Worm (Caenorhabditis elegans): Measurements from ENCODE around the gene srd-30.
A peak's percentile ranks its signal among the peaks of the same experiment; 100 is the strongest.

Gene srd-30

DNA sequence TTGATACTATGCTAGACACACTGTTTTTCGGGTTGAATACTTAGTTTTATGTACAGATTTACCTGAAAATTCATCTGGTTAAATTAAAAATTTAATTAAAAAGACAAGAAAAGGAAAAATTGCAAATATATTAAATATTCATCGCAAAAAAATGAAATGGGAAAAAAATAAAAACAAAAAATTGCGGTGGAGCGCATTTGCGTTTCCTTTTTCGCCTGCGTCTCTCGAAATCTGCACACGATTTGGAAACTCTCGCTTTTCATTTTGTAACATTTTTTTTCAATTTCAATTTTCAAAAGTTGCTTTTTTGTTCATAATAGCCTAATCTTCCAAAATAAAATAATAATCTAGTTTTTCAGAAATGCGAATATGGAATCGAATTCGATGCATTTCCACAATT, 42.0 kb upstream of the srd-30 start, which contains the start of the genes F19F10.11 and C50E3.5 (continued):
- no peak for TF ChIP-seq ceh-58 (GFP tag; IDR thresholded peaks at IDR 0.05)
- TF ChIP-seq efl-1 (GFP tag; optimal IDR thresholded peaks at IDR 0.05): no peak
- TF ChIP-seq bed-1 (GFP tag; IDR thresholded peaks at IDR 0.05): no peak
- TF ChIP-seq athp-1 (tag; optimal IDR thresholded peaks at IDR 0.05): no peak
- no peak for TF ChIP-seq F57A8.1 (GFP tag; optimal IDR thresholded peaks at IDR 0.05)
- no peak for TF ChIP-seq rcor-1 (GFP tag; IDR thresholded peaks at IDR 0.05)
- no peak for TF ChIP-seq rpc-1 (optimal IDR thresholded peaks at IDR 0.05)
- TF ChIP-seq rpc-1 (tag; optimal IDR thresholded peaks at IDR 0.05): no peak
- peak; percentile 35 for TF ChIP-seq snpc-3.4 (tag; optimal IDR thresholded peaks at IDR 0.05)

DNA sequence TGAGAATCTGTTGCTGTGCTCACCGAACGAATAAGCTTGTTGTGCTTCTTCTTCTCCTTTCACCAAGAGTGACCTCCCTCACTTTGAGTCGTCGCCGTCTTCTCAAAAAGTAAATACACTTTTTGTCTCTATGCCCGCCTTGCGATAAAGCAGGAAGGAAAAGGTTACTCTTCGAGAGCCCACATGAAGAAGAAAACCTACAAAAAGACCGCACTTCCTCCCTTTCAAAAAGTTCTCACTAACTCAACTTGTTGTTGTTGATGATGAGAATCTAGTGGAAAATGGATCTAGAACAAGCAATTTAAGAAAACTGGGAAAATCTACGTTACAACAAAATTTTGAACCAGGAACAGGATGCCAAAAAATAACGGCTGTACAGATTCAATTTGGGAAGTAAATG, 39.1 kb upstream of the srd-30 start, which contains the start of gene C50E3.6:
TSS of gene C50E3.6 (minus strand) at position 101 of the 400 bp plus-strand sequence.
- TF ChIP-seq chd-7 (tag; optimal IDR thresholded peaks at IDR 0.05) (no peak), B0035.1 (tag; optimal IDR thresholded peaks at IDR 0.05) (no peak), ceh-40 (GFP tag; IDR thresholded peaks at IDR 0.05) (no peak), attf-3 (GFP tag; conservative IDR thresholded peaks at IDR 0.05) (no peak), lin-40 (tag; optimal IDR thresholded peaks at IDR 0.05) (no peak)

DNA sequence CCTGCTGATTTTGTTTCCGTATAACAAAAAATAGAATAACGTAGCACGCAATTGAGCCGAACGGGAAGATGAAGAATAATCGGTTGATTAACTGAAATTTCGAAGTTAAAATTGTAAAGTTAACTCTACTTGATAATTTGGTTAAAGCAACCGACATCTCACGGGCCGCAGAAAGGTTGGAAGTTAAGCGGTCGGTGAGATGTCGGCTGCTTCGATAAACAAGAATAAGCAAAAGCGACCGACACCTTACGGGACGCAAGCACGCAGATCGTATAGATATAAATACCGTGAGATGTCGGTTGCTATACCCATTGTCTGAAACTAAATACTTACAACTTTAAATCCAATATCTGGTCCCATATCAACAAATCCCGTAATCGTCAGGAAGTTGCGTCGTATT, 34.5 kb upstream of the srd-30 start:
- TF ChIP-seq let-607 (tag; optimal IDR thresholded peaks at IDR 0.05) (no peak), snpc-1.1 (tag; optimal IDR thresholded peaks at IDR 0.05; ENCODE audit: insufficient read depth) (peak; percentile 59), madf-6 (GFP tag; IDR thresholded peaks at IDR 0.05) (no peak), lin-54 (GFP tag; optimal IDR thresholded peaks at IDR 0.05) (no peak), snpc-4 (GFP tag; optimal IDR thresholded peaks at IDR 0.05) (no peak), snpc-4 (tag; optimal IDR thresholded peaks at IDR 0.05) (peak in 2 of 4 experiments; percentile 72 to 81), xnd-1 (tag; optimal IDR thresholded peaks at IDR 0.05) (no peak), zfh-2 (GFP tag; conservative IDR thresholded peaks at IDR 0.05) (no peak), T07F8.4 (tag; optimal IDR thresholded peaks at IDR 0.05) (no peak), mcd-1 (GFP tag; IDR thresholded peaks at IDR 0.05) (no peak), him-1 (tag; optimal IDR thresholded peaks at IDR 0.05) (no peak), ztf-25 (GFP tag; IDR thresholded peaks at IDR 0.05) (no peak)

DNA sequence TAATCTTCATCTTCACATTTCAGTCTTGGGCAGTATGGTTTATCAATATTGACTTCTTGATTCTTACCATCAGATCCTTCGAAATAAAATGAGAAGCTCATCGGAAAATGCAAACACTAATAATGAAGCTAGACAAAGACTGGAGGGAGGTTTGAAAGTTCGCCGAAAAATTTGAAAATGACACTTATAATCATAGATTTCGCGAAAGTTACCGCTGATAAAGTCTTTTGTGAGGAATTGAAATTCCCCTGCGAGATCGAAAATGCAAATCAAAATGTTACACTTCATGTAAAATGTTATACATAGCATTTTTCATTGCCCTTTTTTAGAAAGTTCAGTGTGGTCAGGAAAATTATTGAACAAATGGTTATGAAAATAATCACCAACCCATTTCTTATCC, 31.3 kb upstream of the srd-30 start, which contains the start of gene C50E3.7:
TSS of gene C50E3.7 (minus strand) at position 101 of the 400 bp plus-strand sequence.
- TF ChIP-seq pbrm-1 (GFP tag; IDR thresholded peaks at IDR 0.05): no peak
- no peak for TF ChIP-seq somi-1 (GFP tag; optimal IDR thresholded peaks at IDR 0.05)
- no peak for TF ChIP-seq ceh-40 (GFP tag; IDR thresholded peaks at IDR 0.05)
- no peak for TF ChIP-seq tbx-9 (tag; optimal IDR thresholded peaks at IDR 0.05; ENCODE audit: borderline replicate concordance)
- no peak for TF ChIP-seq zim-3 (tag; optimal IDR thresholded peaks at IDR 0.05)
- no peak for TF ChIP-seq Y95B8A.8 (GFP tag; IDR thresholded peaks at IDR 0.05)
- TF ChIP-seq attf-6 (GFP tag; IDR thresholded peaks at IDR 0.05): no peak
- no peak for TF ChIP-seq K12H6.12 (tag; optimal IDR thresholded peaks at IDR 0.05)
- TF ChIP-seq egrh-3 (GFP tag; IDR thresholded peaks at IDR 0.05): no peak
- TF ChIP-seq hlh-12 (tag; optimal IDR thresholded peaks at IDR 0.05): no peak
- no peak for TF ChIP-seq B0336.3 (GFP tag; IDR thresholded peaks at IDR 0.05)
- TF ChIP-seq lin-54 (GFP tag; optimal IDR thresholded peaks at IDR 0.05): no peak
- TF ChIP-seq sdz-38 (tag; optimal IDR thresholded peaks at IDR 0.05): no peak
- no peak for TF ChIP-seq die-1 (tag; optimal IDR thresholded peaks at IDR 0.05)
- no peak for TF ChIP-seq tbp1 (GFP tag; optimal IDR thresholded peaks at IDR 0.05)
- TF ChIP-seq C06A6.2 (GFP tag; conservative IDR thresholded peaks at IDR 0.05): no peak
- TF ChIP-seq F10E7.11 (tag; optimal IDR thresholded peaks at IDR 0.05): no peak
- TF ChIP-seq dpl-1 (GFP tag; optimal IDR thresholded peaks at IDR 0.05): no peak
- TF ChIP-seq rec-8 (tag; optimal IDR thresholded peaks at IDR 0.05): no peak

Measured in whole organism, young adult.